Fruit fly (Drosophila melanogaster) whole organism, embryonic: ENCODE results near the gene Pgd.

Experiments used
- BEAF-32 ChIP-seq: fragments of 200-800 bp; sonication (Bioruptor generic); optimal IDR thresholded peaks from 3 replicates; lab custom pipeline; 2017; ENCODE audit warnings: missing biosample characterization, missing genetic modification characterization, mild to moderate bottlenecking, moderate library complexity, missing genetic modification reagents
- Bdp1 ChIP-seq: fragments of 200-800 bp; sonication (Bioruptor generic); optimal IDR thresholded peaks from 3 replicates; lab custom pipeline; 2016; ENCODE audit warnings: missing biosample characterization, missing genetic modification characterization
- CG10543 ChIP-seq: fragments of 200-800 bp; sonication (Bioruptor generic); optimal IDR thresholded peaks from 3 replicates; lab custom pipeline; 2017; ENCODE audit warnings: missing biosample characterization, mild to moderate bottlenecking, missing genetic modification characterization, moderate library complexity
- CG11398 ChIP-seq: fragments of 200-800 bp; sonication (Bioruptor generic); optimal IDR thresholded peaks from 2 replicates; lab custom pipeline; 2016; ENCODE audit warnings: missing biosample characterization, missing genetic modification characterization
- CG12769 ChIP-seq: fragments of 200-800 bp; sonication (Bioruptor generic); optimal IDR thresholded peaks from 2 replicates; lab custom pipeline; 2019; ENCODE audit warnings: missing biosample characterization, mild to moderate bottlenecking, missing genetic modification characterization, moderate library complexity
- CG14014 ChIP-seq: fragments of 200-800 bp; sonication (Bioruptor generic); IDR thresholded peaks from 2 replicates; pipeline ENCODE4 v1.3.6; 2022; ENCODE audit warnings: missing biosample characterization, missing genetic modification characterization
- CG14667 ChIP-seq: fragments of 200-800 bp; sonication (Bioruptor generic); IDR thresholded peaks from 2 replicates; pipeline ENCODE4 v1.3.6; 2022; ENCODE audit warnings: missing biosample characterization, missing genetic modification characterization
- CG15601 ChIP-seq: fragments of 200-800 bp; sonication (Bioruptor generic); optimal IDR thresholded peaks from 3 replicates; lab custom pipeline; 2019; ENCODE audit warnings: missing biosample characterization, mild to moderate bottlenecking, missing genetic modification characterization, moderate library complexity
- CG17829 ChIP-seq: fragments of 200-800 bp; optimal IDR thresholded peaks from 2 replicates; lab custom pipeline; 2019; ENCODE audit warnings: missing biosample characterization, mild to moderate bottlenecking, missing genetic modification characterization, moderate library complexity
- CG1832 ChIP-seq: fragments of 200-800 bp; sonication (Bioruptor generic); optimal IDR thresholded peaks from 2 replicates; lab custom pipeline; 2017; ENCODE audit warnings: missing biosample characterization, mild to moderate bottlenecking, missing genetic modification characterization, inconsistent platforms
- CG32767 ChIP-seq: fragments of 200-800 bp; sonication (Bioruptor generic); IDR thresholded peaks from 2 replicates; pipeline ENCODE4 v1.3.6; 2022; ENCODE audit warnings: missing biosample characterization, missing genetic modification characterization
- CG34422 ChIP-seq: fragments of 200-800 bp; sonication (Bioruptor generic); IDR thresholded peaks from 3 replicates; pipeline ENCODE4 v1.3.6; 2022; ENCODE audit warnings: missing biosample characterization, missing genetic modification characterization
- CG6272 ChIP-seq: fragments of 200-800 bp; sonication (Bioruptor generic); IDR thresholded peaks from 2 replicates; pipeline ENCODE4 v1.3.6; 2022; ENCODE audit warnings: missing biosample characterization, missing genetic modification characterization
- CG8388 ChIP-seq: fragments of 200-800 bp; sonication (Bioruptor generic); optimal IDR thresholded peaks from 2 replicates; lab custom pipeline; 2019; ENCODE audit warnings: missing biosample characterization, mild to moderate bottlenecking, missing genetic modification characterization, moderate library complexity
- CG9437 ChIP-seq: fragments of 200-800 bp; sonication (Bioruptor generic); optimal IDR thresholded peaks from 2 replicates; lab custom pipeline; 2018; ENCODE audit warnings: missing biosample characterization, mild to moderate bottlenecking, missing genetic modification characterization
- CTCF ChIP-seq: fragments of 200-800 bp; sonication (Bioruptor generic); optimal IDR thresholded peaks from 2 replicates; lab custom pipeline; 2017; ENCODE audit warnings: missing biosample characterization, mild to moderate bottlenecking, missing genetic modification characterization, moderate library complexity
- Dad ChIP-seq: fragments of 200-800 bp; sonication (Bioruptor generic); optimal IDR thresholded peaks from 3 replicates; lab custom pipeline; 2016; ENCODE audit warnings: missing biosample characterization, missing genetic modification characterization
- Dip2 ChIP-seq: fragments of 200-800 bp; sonication (Bioruptor generic); IDR thresholded peaks from 2 replicates; pipeline ENCODE4 v1.3.6; 2022; ENCODE audit warnings: missing biosample characterization, missing genetic modification characterization
- Ets65A ChIP-seq: fragments of 200-800 bp; sonication (Bioruptor generic); peaks from one replicate; lab custom pipeline; 2016; ENCODE audit warnings: missing biosample characterization, missing genetic modification characterization
- HLH3B ChIP-seq: fragments of 200-800 bp; sonication (Bioruptor generic); IDR thresholded peaks from 2 replicates; pipeline ENCODE4 v1.3.6; 2022; ENCODE audit warnings: missing biosample characterization, missing genetic modification characterization
- Hr3 ChIP-seq: fragments of 200-800 bp; sonication (Bioruptor generic); optimal IDR thresholded peaks from 3 replicates; lab custom pipeline; 2016; ENCODE audit warnings: missing biosample characterization, missing genetic modification characterization
- Hr51 ChIP-seq, 2 experiments: fragments of 200-800 bp; sonication (Bioruptor generic); optimal IDR thresholded peaks; 2 replicates in 1 of 2; 3 replicates in 1 of 2; lab custom pipeline; 2016 to 2018; ENCODE audit warnings: missing biosample characterization in 2 of 2, missing genetic modification characterization in 2 of 2, mild to moderate bottlenecking in 1 of 2, moderate library complexity in 1 of 2
- Hr78 ChIP-seq, 2 experiments: fragments of 200-800 bp in 1 of 2; fragments of >200 bp in 1 of 2; sonication (Bioruptor generic) in 1 of 2; optimal IDR thresholded peaks; 2 replicates each; lab custom pipeline; 2017 to 2019; ENCODE audit warnings: missing biosample characterization in 2 of 2, missing genetic modification characterization in 2 of 2, mild to moderate bottlenecking in 1 of 2, moderate library complexity in 1 of 2
- MESR4 ChIP-seq: fragments of 200-800 bp; sonication (Bioruptor generic); optimal IDR thresholded peaks from 2 replicates; lab custom pipeline; 2018; ENCODE audit warnings: missing biosample characterization, mild to moderate bottlenecking, missing genetic modification characterization, moderate library complexity
- Nf-YB ChIP-seq: fragments of 200-800 bp; sonication (Bioruptor generic); optimal IDR thresholded peaks from 3 replicates; lab custom pipeline; 2019; ENCODE audit warnings: missing biosample characterization, mild to moderate bottlenecking, missing genetic modification characterization, moderate library complexity
- Rx ChIP-seq: fragments of 200-800 bp; sonication (Bioruptor generic); IDR thresholded peaks from 2 replicates; pipeline ENCODE4 v1.3.6; 2022; ENCODE audit warnings: missing biosample characterization, missing genetic modification characterization
- Stat92E ChIP-seq, 3 experiments: fragments of >200 bp in 2 of 3; fragments of 200-800 bp in 1 of 3; sonication (Bioruptor generic) in 1 of 3; optimal IDR thresholded peaks; 2 replicates each; lab custom pipeline; 2017 to 2019; ENCODE audit warnings: missing biosample characterization in 3 of 3, missing genetic modification characterization in 3 of 3, mild to moderate bottlenecking in 1 of 3, moderate library complexity in 1 of 3
- abd-A ChIP-seq: fragments of 200-800 bp; sonication (Bioruptor generic); optimal IDR thresholded peaks from 3 replicates; lab custom pipeline; 2019; ENCODE audit warnings: missing biosample characterization, mild to moderate bottlenecking, missing genetic modification characterization, moderate library complexity
- aop ChIP-seq: fragments of 200-800 bp; sonication (Bioruptor generic); IDR thresholded peaks from 2 replicates; pipeline ENCODE4 v1.3.6; 2022; ENCODE audit warnings: missing biosample characterization, missing genetic modification characterization
- bbx ChIP-seq: fragments of 200-800 bp; sonication (Bioruptor generic); IDR thresholded peaks from 2 replicates; pipeline ENCODE4 v1.3.6; 2022; ENCODE audit warnings: missing biosample characterization, missing genetic modification characterization; ENCODE audit not compliant: partially characterized antibody
- cg ChIP-seq: fragments of 200-800 bp; sonication (Bioruptor generic); optimal IDR thresholded peaks from 3 replicates; lab custom pipeline; 2019; ENCODE audit warnings: missing biosample characterization, mild to moderate bottlenecking, missing genetic modification characterization, moderate library complexity
- chm ChIP-seq: fragments of 200-800 bp; sonication (Bioruptor generic); IDR thresholded peaks from 2 replicates; pipeline ENCODE4 v1.3.6; 2022; ENCODE audit warnings: missing biosample characterization, missing genetic modification characterization
- ci ChIP-seq: fragments of 200-800 bp; sonication (Bioruptor generic); IDR thresholded peaks from 3 replicates; pipeline ENCODE4 v1.3.6; 2022; ENCODE audit warnings: missing biosample characterization, missing genetic modification characterization
- corto ChIP-seq: fragments of 200-800 bp; sonication (Bioruptor generic); optimal IDR thresholded peaks from 2 replicates; lab custom pipeline; 2016; ENCODE audit warnings: missing biosample characterization, mild to moderate bottlenecking, missing genetic modification characterization, moderate library complexity
- dmrt99B ChIP-seq: fragments of 200-800 bp; sonication (Bioruptor generic); optimal IDR thresholded peaks from 2 replicates; lab custom pipeline; 2018; ENCODE audit warnings: missing biosample characterization, mild to moderate bottlenecking, missing genetic modification characterization, moderate library complexity
- ftz-f1 ChIP-seq: fragments of 200-800 bp; sonication (Bioruptor generic); optimal IDR thresholded peaks from 2 replicates; lab custom pipeline; 2016; ENCODE audit warnings: missing biosample characterization, missing genetic modification characterization
- gce ChIP-seq: fragments of 200-800 bp; sonication (Bioruptor generic); IDR thresholded peaks from 3 replicates; pipeline ENCODE4 v1.3.6; 2022; ENCODE audit warnings: missing biosample characterization, missing genetic modification characterization
- gro ChIP-seq: fragments of 200-800 bp; sonication (Bioruptor generic); optimal IDR thresholded peaks from 2 replicates; lab custom pipeline; 2016; ENCODE audit warnings: missing biosample characterization, missing genetic modification characterization
- gsb-n ChIP-seq: fragments of 200-800 bp; sonication (Bioruptor generic); optimal IDR thresholded peaks from 3 replicates; lab custom pipeline; 2018; ENCODE audit warnings: missing biosample characterization, mild to moderate bottlenecking, missing genetic modification characterization
- gt ChIP-seq: fragments of 200-800 bp; sonication (Bioruptor generic); IDR thresholded peaks from 2 replicates; pipeline ENCODE4 v1.3.6; 2022; ENCODE audit warnings: missing biosample characterization, missing genetic modification characterization
- mirr ChIP-seq: fragments of 200-800 bp; sonication (Bioruptor generic); optimal IDR thresholded peaks from 3 replicates; lab custom pipeline; 2018; ENCODE audit warnings: missing biosample characterization, mild to moderate bottlenecking, missing genetic modification characterization
- nerfin-1 ChIP-seq: fragments of 200-800 bp; sonication (Bioruptor generic); optimal IDR thresholded peaks from 3 replicates; lab custom pipeline; 2019; ENCODE audit warnings: missing biosample characterization, mild to moderate bottlenecking, missing genetic modification characterization, moderate library complexity
- nmo ChIP-seq: fragments of 200-800 bp; sonication (Bioruptor generic); optimal IDR thresholded peaks from 2 replicates; lab custom pipeline; 2018; ENCODE audit warnings: missing biosample characterization, mild to moderate bottlenecking, missing genetic modification characterization, moderate library complexity
- phol ChIP-seq: fragments of 200-800 bp; sonication (Bioruptor generic); optimal IDR thresholded peaks from 3 replicates; lab custom pipeline; 2018; ENCODE audit warnings: missing biosample characterization, mild to moderate bottlenecking, missing genetic modification characterization, moderate library complexity
- pros ChIP-seq: fragments of 200-800 bp; sonication (Bioruptor generic); optimal IDR thresholded peaks from 3 replicates; lab custom pipeline; 2019; ENCODE audit warnings: missing biosample characterization, mild to moderate bottlenecking, missing genetic modification characterization, moderate library complexity
- repo ChIP-seq: fragments of 200-800 bp; sonication (Bioruptor generic); optimal IDR thresholded peaks from 2 replicates; lab custom pipeline; 2016; ENCODE audit warnings: missing biosample characterization, missing genetic modification characterization
- salm ChIP-seq: fragments of 200-800 bp; sonication (Bioruptor generic); optimal IDR thresholded peaks from 2 replicates; lab custom pipeline; 2018; ENCODE audit warnings: missing biosample characterization, mild to moderate bottlenecking, missing genetic modification characterization
- shn ChIP-seq: fragments of 200-800 bp; sonication (Bioruptor generic); optimal IDR thresholded peaks from 3 replicates; lab custom pipeline; 2016; ENCODE audit warnings: missing biosample characterization, missing genetic modification characterization
- tap ChIP-seq: fragments of 200-800 bp; optimal IDR thresholded peaks from 3 replicates; lab custom pipeline; 2019; ENCODE audit warnings: missing biosample characterization, mild to moderate bottlenecking, missing genetic modification characterization, moderate library complexity
- zen ChIP-seq: fragments of 200-800 bp; sonication (Bioruptor generic); optimal IDR thresholded peaks from 3 replicates; lab custom pipeline; 2018; ENCODE audit warnings: missing biosample characterization, mild to moderate bottlenecking, missing genetic modification characterization, moderate library complexity

Gene Pgd

dm6 chrX:2125527-2126088 is 19.3 kb upstream of the Pgd start (continued):
- TF ChIP-seq zen (peak; percentile 31), shn (GFP tag; lab: Kevin White, UChicago) (no peak), CG8388 (GFP tag; lab: Kevin White, UChicago) (peak; percentile 91), HLH3B (GFP tag; lab: Robert Waterston, UW) (no peak), gt (no peak), CG34422 (GFP tag; lab: Robert Waterston, UW) (no peak), cg (GFP tag; lab: Kevin White, UChicago) (peak; percentile 69), nerfin-1 (no peak), chm (GFP tag; lab: Robert Waterston, UW) (0 out of 2 replicates have a peak, but pooled peaks have one; percentile 39), CG6272 (no peak), aop (no peak), CG1832 (peak; percentile 91), CTCF (GFP tag; lab: Kevin White, UChicago) (no peak), pros (GFP tag; lab: Kevin White, UChicago) (peak; percentile 49), BEAF-32 (GFP tag; lab: Kevin White, UChicago) (no peak), mirr (GFP tag; lab: Kevin White, UChicago) (peak; percentile 7), Hr51 (GFP tag; optimal IDR thresholded peaks at IDR 0.05; lab: Kevin White, UChicago) (no peak), Nf-YB (GFP tag; lab: Kevin White, UChicago) (peak; percentile 99), CG10543 (GFP tag; lab: Kevin White, UChicago) (peak; percentile 29), gce (GFP tag; lab: Robert Waterston, UW) (no peak), Hr78 (GFP tag; optimal IDR thresholded peaks at IDR 0.05; lab: Kevin White, UChicago) (no peak), CG12769 (tag; lab: Kevin White, UChicago) (peak; percentile 30), gsb-n (tag; lab: Kevin White, UChicago) (peak; percentile 37), CG32767 (GFP tag; lab: Robert Waterston, UW) (peak; percentile 72), CG14014 (GFP tag; lab: Robert Waterston, UW) (no peak), Hr3 (GFP tag; lab: Kevin White, UChicago) (no peak), phol (tag; lab: Kevin White, UChicago) (peak; percentile 18), CG15601 (tag; lab: Kevin White, UChicago) (no peak), nmo (GFP tag; lab: Kevin White, UChicago) (no peak), tap (tag; lab: Kevin White, UChicago) (no peak), CG14667 (GFP tag; lab: Robert Waterston, UW) (no peak), abd-A (peak; percentile 85), salm (tag; lab: Kevin White, UChicago) (no peak), CG11398 (no peak), ftz-f1 (GFP tag; lab: Kevin White, UChicago) (peak; percentile 40), repo (GFP tag; lab: Kevin White, UChicago) (no peak), CG9437 (GFP tag; lab: Kevin White, UChicago) (no peak), CG17829 (no peak), Ets65A (no peak), ci (GFP tag; lab: Robert Waterston, UW) (peak; percentile 67; the same call in 1 of the 3 replicates), bbx (GFP tag; lab: Robert Waterston, UW) (0 out of 2 replicates have a peak, but pooled peaks have one; percentile 28), MESR4 (no peak), Stat92E (GFP tag; optimal IDR thresholded peaks at IDR 0.05; lab: Kevin White, UChicago) (no peak), Rx (no peak), corto (no peak), Dip2 (GFP tag; lab: Robert Waterston, UW) (no peak), Bdp1 (GFP tag; lab: Kevin White, UChicago) (no peak), dmrt99B (tag; lab: Kevin White, UChicago) (no peak), gro (GFP tag; lab: Kevin White, UChicago) (no peak), Dad (GFP tag; lab: Kevin White, UChicago) (no peak)
